Worm (Caenorhabditis elegans): ENCODE results near the gene C14B9.2.

C14B9.2 gene

ce11 chrIII:8106476-8106875, 27.0 kb upstream of the C14B9.2 start (continued):
- TF ChIP-seq F10B5.3 (tag; optimal IDR thresholded peaks at IDR 0.05) = no peak
- TF ChIP-seq gei-8 (GFP tag; optimal IDR thresholded peaks at IDR 0.05) = peak; percentile 42
- TF ChIP-seq Y5F2A.4 (GFP tag; optimal IDR thresholded peaks at IDR 0.05) = no peak
- TF ChIP-seq arid-1 (GFP tag; conservative IDR thresholded peaks at IDR 0.05) = peak; percentile 54; the same call in 1 of the 2 replicates
- peak; percentile 64; the same call in 1 of the 2 replicates for TF ChIP-seq Y48G9A.11 (GFP tag; IDR thresholded peaks at IDR 0.05)
- peak; percentile 18 for TF ChIP-seq spr-3 (GFP tag; optimal IDR thresholded peaks at IDR 0.05)
- TF ChIP-seq lin-38 (GFP tag; IDR thresholded peaks at IDR 0.05) = peak; percentile 67
- peak; percentile 32; the same call in 1 of the 2 replicates for TF ChIP-seq ZK337.2 (GFP tag; IDR thresholded peaks at IDR 0.05)
- TF ChIP-seq mes-2 (tag; optimal IDR thresholded peaks at IDR 0.05; ENCODE audit: poor library complexity, severe bottlenecking) = peak; percentile 82
- TF ChIP-seq lsy-2 (tag; optimal IDR thresholded peaks at IDR 0.05) = peak in 1 of 2 experiments; percentile 56
- TF ChIP-seq ceh-62 (tag; optimal IDR thresholded peaks at IDR 0.05) = no peak
- TF ChIP-seq fkh-10 (GFP tag; optimal IDR thresholded peaks at IDR 0.05) = peak; percentile 9
- TF ChIP-seq ceh-20 (GFP tag; IDR thresholded peaks at IDR 0.05) = peak; percentile 55; the same call in 1 of the 2 replicates
- no peak for TF ChIP-seq zfp-3 (GFP tag; conservative IDR thresholded peaks at IDR 0.05)
- TF ChIP-seq ctbp-1 (GFP tag; IDR thresholded peaks at IDR 0.05) = peak; percentile 64
- peak; percentile 22; the same call in 1 of the 2 replicates for TF ChIP-seq dmd-6 (GFP tag; IDR thresholded peaks at IDR 0.05)

DNA sequence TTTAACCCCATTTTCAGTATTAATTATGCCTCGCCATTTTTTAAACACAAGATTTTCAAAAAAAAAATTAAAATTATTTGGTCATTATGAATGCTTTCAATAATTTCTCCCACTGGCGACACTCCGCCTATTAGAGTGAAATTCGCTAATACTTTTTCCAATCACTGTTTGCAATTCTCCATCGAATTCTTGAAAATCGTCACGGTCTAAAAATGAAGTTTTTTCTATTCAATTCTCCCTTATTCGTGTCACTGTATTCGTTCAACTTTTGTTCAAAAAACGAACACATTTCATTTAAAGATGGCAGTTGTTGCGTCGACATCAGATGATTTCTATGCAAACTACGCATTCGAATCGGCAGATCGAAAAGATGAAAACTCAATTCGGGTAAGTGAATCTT, 25.0 kb upstream of the C14B9.2 start, which contains the start of gene C14B9.3:
TSS of gene C14B9.3 (plus strand) at position 301 of the 400 bp plus-strand sequence.
- TF ChIP-seq Y5F2A.4 (GFP tag; optimal IDR thresholded peaks at IDR 0.05) (no peak), nhr-237 (tag; optimal IDR thresholded peaks at IDR 0.05) (no peak), ceh-32 (tag; optimal IDR thresholded peaks at IDR 0.05; ENCODE audit: poor library complexity) (no peak), attf-4 (tag; optimal IDR thresholded peaks at IDR 0.05) (no peak), pqm-1 (tag; optimal IDR thresholded peaks at IDR 0.05) (no peak)

DNA sequence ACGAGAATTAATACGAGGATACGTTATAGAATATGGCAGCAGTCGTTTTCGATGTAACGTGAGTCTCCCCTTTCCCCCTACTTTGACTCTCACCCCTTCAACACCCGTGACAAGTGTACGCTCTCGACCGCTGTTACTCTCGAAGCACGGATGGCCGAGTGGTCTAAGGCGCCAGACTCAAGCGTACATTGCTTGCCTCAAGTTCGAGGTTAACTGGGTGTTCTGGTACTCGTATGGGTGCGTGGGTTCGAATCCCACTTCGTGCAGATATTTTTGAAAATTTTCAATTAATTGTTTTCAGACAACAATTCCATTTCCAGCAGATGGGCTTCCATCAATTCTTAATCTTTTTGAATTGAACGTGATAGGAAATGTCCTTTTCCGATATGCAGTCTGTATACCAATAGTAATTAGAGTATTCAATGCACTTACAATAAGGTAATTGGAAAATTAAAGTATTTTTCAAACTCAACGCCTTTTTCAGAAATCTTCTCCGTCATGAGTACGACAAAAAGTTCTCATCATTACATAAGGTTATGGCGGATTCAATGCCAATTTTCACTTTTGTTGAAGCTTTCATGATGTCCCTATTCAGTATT, 23.9 kb upstream of the C14B9.2 start:
- TF ChIP-seq fkh-10 (GFP tag; optimal IDR thresholded peaks at IDR 0.05) = peak; percentile 9
- 0 out of 2 replicates have a peak, but pooled peaks have one; percentile 36 for TF ChIP-seq daf-8 (GFP tag; IDR thresholded peaks at IDR 0.05)
- peak; percentile 54; the same call in 1 of the 2 replicates for TF ChIP-seq nhr-41 (GFP tag; IDR thresholded peaks at IDR 0.05)
- no peak for TF ChIP-seq lin-29 (GFP tag; IDR thresholded peaks at IDR 0.05)
- TF ChIP-seq rbr-2 (tag; optimal IDR thresholded peaks at IDR 0.05) = peak; percentile 72
- no peak for TF ChIP-seq ceh-32 (tag; optimal IDR thresholded peaks at IDR 0.05; ENCODE audit: poor library complexity)
- TF ChIP-seq set-16 (GFP tag; IDR thresholded peaks at IDR 0.05) = peak; percentile 46; the same call in 1 of the 2 replicates
- TF ChIP-seq dpl-1 (GFP tag; optimal IDR thresholded peaks at IDR 0.05) = peak; percentile 50
- no peak for TF ChIP-seq jun-1 (tag; optimal IDR thresholded peaks at IDR 0.05)
- TF ChIP-seq snpc-4 (tag; optimal IDR thresholded peaks at IDR 0.05) = no peak
- peak; percentile 71 for TF ChIP-seq nhr-42 (GFP tag; IDR thresholded peaks at IDR 0.05)
- TF ChIP-seq F10B5.3 (tag; optimal IDR thresholded peaks at IDR 0.05) = no peak
- TF ChIP-seq F26F4.8 (GFP tag; conservative IDR thresholded peaks at IDR 0.05) = peak; percentile 70; the same call in 1 of the 2 replicates
- TF ChIP-seq madf-5 (GFP tag; IDR thresholded peaks at IDR 0.05) = peak; percentile 72 to 80; a peak in 2 of 4 replicates
- TF ChIP-seq ztf-7 (tag; optimal IDR thresholded peaks at IDR 0.05) = peak; percentile 53
- TF ChIP-seq pha-4 (GFP tag; IDR thresholded peaks at IDR 0.05) = peak; percentile 73; the same call in 1 of the 2 replicates
- TF ChIP-seq pha-4 (tag; optimal IDR thresholded peaks at IDR 0.05) = no peak
- no peak for TF ChIP-seq php-3 (GFP tag; IDR thresholded peaks at IDR 0.05)
- TF ChIP-seq nhr-6 (tag; optimal IDR thresholded peaks at IDR 0.05) = peak; percentile 41
- TF ChIP-seq mes-2 (tag; optimal IDR thresholded peaks at IDR 0.05; ENCODE audit: poor library complexity, severe bottlenecking) = peak; percentile 86
- TF ChIP-seq mep-1 (tag; optimal IDR thresholded peaks at IDR 0.05) = peak; percentile 82
- TF ChIP-seq daf-19 (GFP tag; conservative IDR thresholded peaks at IDR 0.05) = peak; percentile 42; the same call in 1 of the 2 replicates
- TF ChIP-seq lin-15B (tag; optimal IDR thresholded peaks at IDR 0.05) = no peak
- TF ChIP-seq ceh-62 (tag; optimal IDR thresholded peaks at IDR 0.05) = no peak
- TF ChIP-seq unc-39 (tag; optimal IDR thresholded peaks at IDR 0.05) = no peak
- peak; percentile 91 for TF ChIP-seq lim-7 (GFP tag; IDR thresholded peaks at IDR 0.05)
- peak; percentile 53 for TF ChIP-seq zfp-2 (tag; optimal IDR thresholded peaks at IDR 0.05)
- TF ChIP-seq aly-2 (tag; optimal IDR thresholded peaks at IDR 0.05) = no peak
- TF ChIP-seq nhr-77 (tag; optimal IDR thresholded peaks at IDR 0.05) = peak; percentile 62
- peak; percentile 68; the same call in 1 of the 2 replicates for TF ChIP-seq mdt-29 (GFP tag; IDR thresholded peaks at IDR 0.05)
- peak; percentile 71 for TF ChIP-seq madf-9 (GFP tag; conservative IDR thresholded peaks at IDR 0.05)
